Fruit fly (Drosophila melanogaster) whole organism, embryonic: ENCODE results near the gene CG6041.

Experiments used
- CG1647 ChIP-seq: fragments of 200-800 bp; sonication (Bioruptor generic); optimal IDR thresholded peaks from 3 replicates; lab custom pipeline; 2016; ENCODE audit warnings: missing biosample characterization, missing genetic modification characterization
- CG7357 ChIP-seq: fragments of 200-800 bp; sonication (Bioruptor generic); IDR thresholded peaks from 3 replicates; pipeline ENCODE4 v1.3.6; 2022; ENCODE audit warnings: missing biosample characterization, missing genetic modification characterization
- Optix ChIP-seq: fragments of 200-800 bp; sonication (Bioruptor generic); IDR thresholded peaks from 3 replicates; pipeline ENCODE4 v1.3.6; 2022; ENCODE audit warnings: missing biosample characterization, missing genetic modification characterization
- Sry-δ ChIP-seq: fragments of 200-800 bp; sonication (Bioruptor generic); optimal IDR thresholded peaks from 2 replicates; lab custom pipeline; 2016; ENCODE audit warnings: missing biosample characterization, missing genetic modification characterization
- gce ChIP-seq: fragments of 200-800 bp; sonication (Bioruptor generic); IDR thresholded peaks from 3 replicates; pipeline ENCODE4 v1.3.6; 2022; ENCODE audit warnings: missing biosample characterization, missing genetic modification characterization

DNA sequence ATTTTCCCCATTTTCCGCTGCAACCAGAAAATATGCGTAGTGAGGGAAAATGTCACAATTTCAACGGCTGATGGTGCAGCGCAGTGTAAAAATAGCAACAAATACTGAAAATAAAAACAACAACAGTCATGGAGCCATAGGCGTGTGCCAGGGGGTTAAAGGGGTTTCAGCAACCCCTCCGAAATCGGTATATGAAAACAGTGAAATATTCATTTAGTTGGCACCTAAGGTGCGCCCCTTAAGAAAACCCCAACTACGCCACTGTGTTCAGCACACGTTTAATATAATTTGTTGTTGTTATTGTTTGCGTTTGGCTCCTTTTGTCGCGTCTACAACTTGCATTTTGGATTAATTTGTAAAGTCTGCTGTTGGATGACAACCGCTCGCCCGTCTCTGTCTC lies 24.1 kb downstream of the CG6041 start:
- TF ChIP-seq Optix (GFP tag; lab: Robert Waterston, UW) (peak; percentile 53; the same call in 2 of the 3 replicates), CG1647 (no peak), gce (GFP tag; lab: Robert Waterston, UW) (peak; percentile 58; the same call in 1 of the 3 replicates), CG7357 (0 out of 3 replicates have a peak, but pooled peaks have one; percentile 20), Sry-δ (GFP tag; lab: Kevin White, UChicago) (no peak)
